Fruit fly (Drosophila melanogaster) whole organism, prepupa: ENCODE measurements around the gene CG33120.

Experiments used
- CG10669 ChIP-seq: fragments of 200-800 bp; sonication (Bioruptor generic); optimal IDR thresholded peaks from 3 replicates; lab custom pipeline; 2018; ENCODE audit warnings: missing biosample characterization, mild to moderate bottlenecking, missing genetic modification characterization, moderate library complexity
- CG15336 ChIP-seq: fragments of 200-800 bp; sonication (Bioruptor generic); IDR thresholded peaks from 2 replicates; pipeline ENCODE4 v1.3.6; 2022; ENCODE audit warnings: missing biosample characterization, missing genetic modification characterization
- CG31627 ChIP-seq: fragments of 200-800 bp; sonication (Bioruptor generic); optimal IDR thresholded peaks from 3 replicates; lab custom pipeline; 2016; ENCODE audit warnings: missing biosample characterization, missing genetic modification characterization
- CG4318 ChIP-seq: fragments of 200-800 bp; sonication (Bioruptor generic); optimal IDR thresholded peaks from 3 replicates; lab custom pipeline; 2017; ENCODE audit warnings: missing biosample characterization, mild to moderate bottlenecking, missing genetic modification characterization
- Eip93F ChIP-seq: fragments of 200-800 bp; sonication (Bioruptor generic); optimal IDR thresholded peaks from 2 replicates; lab custom pipeline; 2016; ENCODE audit warnings: missing biosample characterization, mild to moderate bottlenecking, missing genetic modification characterization
- Hr39 ChIP-seq: fragments of 200-800 bp; sonication (Bioruptor generic); optimal IDR thresholded peaks from 2 replicates; lab custom pipeline; 2016; ENCODE audit warnings: missing biosample characterization, missing genetic modification characterization
- Sox14 ChIP-seq: fragments of 200-800 bp; sonication (Bioruptor generic); optimal IDR thresholded peaks from 3 replicates; lab custom pipeline; 2016; ENCODE audit warnings: missing biosample characterization, missing genetic modification characterization
- dsx ChIP-seq: fragments of 200-800 bp; optimal IDR thresholded peaks from 3 replicates; lab custom pipeline; 2019; ENCODE audit warnings: missing biosample characterization, mild to moderate bottlenecking, missing genetic modification characterization, moderate library complexity; ENCODE audit not compliant: poor library complexity, severe bottlenecking
- lz ChIP-seq: fragments of 200-800 bp; sonication (Bioruptor generic); optimal IDR thresholded peaks from 3 replicates; lab custom pipeline; 2016; ENCODE audit warnings: missing biosample characterization, missing genetic modification characterization
- ss ChIP-seq, 2 experiments: fragments of 200-800 bp; sonication (Bioruptor generic); optimal IDR thresholded peaks; 2 replicates in 1 of 2; 3 replicates in 1 of 2; lab custom pipeline; 2017 to 2018; ENCODE audit warnings: mild to moderate bottlenecking in 2 of 2, missing biosample characterization in 2 of 2, missing genetic modification characterization in 2 of 2, moderate library complexity in 1 of 2
- vri ChIP-seq: fragments of 200-800 bp; sonication (Bioruptor generic); optimal IDR thresholded peaks from 3 replicates; lab custom pipeline; 2016; ENCODE audit warnings: missing biosample characterization, mild to moderate bottlenecking, missing genetic modification characterization

dm6 chr2L:18886904-18887303 is 42.5 kb upstream of the CG33120 start:
- no peak for TF ChIP-seq vri (GFP tag; lab: Kevin White, UChicago)
- no peak for TF ChIP-seq CG15336 (GFP tag; lab: Robert Waterston, UW)
- TF ChIP-seq Hr39 (GFP tag; lab: Kevin White, UChicago), result no peak
- no peak for TF ChIP-seq dsx (GFP tag; lab: Kevin White, UChicago)
- TF ChIP-seq CG4318 (GFP tag; lab: Kevin White, UChicago), result no peak
- no peak for TF ChIP-seq ss (GFP tag; optimal IDR thresholded peaks at IDR 0.05; lab: Kevin White, UChicago)
- TF ChIP-seq Eip93F, result no peak
- TF ChIP-seq Sox14, result no peak
- TF ChIP-seq CG10669 (GFP tag; lab: Kevin White, UChicago), result no peak
- no peak for TF ChIP-seq CG31627 (GFP tag; lab: Kevin White, UChicago)
- no peak for TF ChIP-seq lz (GFP tag; lab: Kevin White, UChicago)
